Fruit fly (Drosophila melanogaster): Measurements from ENCODE around the gene xit.

Gene xit

dm6 chrX:6863289-6863938 is 42.6 kb downstream of the xit start, which contains the start of gene CG43736 (continued):
- TF ChIP-seq CG10321 (GFP tag; IDR thresholded peaks at IDR 0.05) (0 out of 2 replicates have a peak, but pooled peaks have one; percentile 46), E2f2 (GFP tag; IDR thresholded peaks at IDR 0.05) (peak; percentile 57; the same call in 1 of the 2 replicates), BtbVII (GFP tag; optimal IDR thresholded peaks at IDR 0.05) (peak; percentile 96), ham (GFP tag; IDR thresholded peaks at IDR 0.05) (peak; percentile 53; the same call in 1 of the 2 replicates)

- TF ChIP-seq CG12744 (GFP tag; optimal IDR thresholded peaks at IDR 0.05) (no peak), Hr78 (GFP tag; optimal IDR thresholded peaks at IDR 0.05) (peak in 1 of 2 experiments; percentile 66), D19A (tag; optimal IDR thresholded peaks at IDR 0.05) (peak; percentile 52), crol (GFP tag; IDR thresholded peaks at IDR 0.05) (peak; percentile 80), Ets65A (GFP tag) (peak; percentile 41), CG32772 (GFP tag; IDR thresholded peaks at IDR 0.05) (0 out of 2 replicates have a peak, but pooled peaks have one; percentile 9), sr (GFP tag; IDR thresholded peaks at IDR 0.05) (0 out of 3 replicates have a peak, but pooled peaks have one; percentile 44), CG17568 (GFP tag; optimal IDR thresholded peaks at IDR 0.05) (no peak), gcm (GFP tag; optimal IDR thresholded peaks at IDR 0.05) (peak; percentile 30), sens-2 (GFP tag; IDR thresholded peaks at IDR 0.05) (no peak)
Measured at dm6 chrX:6865039-6865438, 44.2 kb downstream of the xit start.

DNA sequence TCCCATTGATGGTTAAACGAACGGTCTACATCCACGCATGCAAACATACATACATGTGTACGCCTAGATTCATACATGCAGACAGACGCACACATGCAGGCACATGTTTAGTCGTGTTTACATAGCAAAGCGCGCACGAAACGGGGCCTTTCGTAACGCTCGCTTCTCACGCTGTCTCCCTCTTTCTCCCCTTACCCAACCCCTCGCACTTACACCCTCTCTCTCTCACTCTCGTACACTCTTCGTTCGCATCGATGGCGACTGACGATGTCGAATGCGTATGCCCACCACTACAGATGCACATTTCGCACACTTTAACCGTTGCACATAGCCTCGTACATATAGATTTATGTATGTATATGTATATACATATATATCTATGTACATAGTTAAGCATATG is 45.2 kb downstream of the xit start:
- no peak for TF ChIP-seq CG7786 (GFP tag; optimal IDR thresholded peaks at IDR 0.05)
- peak; percentile 10 for TF ChIP-seq CG1603 (tag; optimal IDR thresholded peaks at IDR 0.05)
- no peak for TF ChIP-seq cad (GFP tag; optimal IDR thresholded peaks at IDR 0.05)
- no peak for TF ChIP-seq CG10321 (GFP tag; IDR thresholded peaks at IDR 0.05)
- TF ChIP-seq CG18011 (GFP tag; optimal IDR thresholded peaks at IDR 0.05): no peak
- TF ChIP-seq mirr (GFP tag; optimal IDR thresholded peaks at IDR 0.05): peak; percentile 57
- peak; percentile 73 for TF ChIP-seq Adf1 (GFP tag; IDR thresholded peaks at IDR 0.05)
- TF ChIP-seq Camta (GFP tag; optimal IDR thresholded peaks at IDR 0.05): no peak
- no peak for TF ChIP-seq Abd-B (GFP tag; optimal IDR thresholded peaks at IDR 0.05)
- no peak for TF ChIP-seq CG2120 (GFP tag; optimal IDR thresholded peaks at IDR 0.05)
- TF ChIP-seq Lim3 (GFP tag; IDR thresholded peaks at IDR 0.05): no peak
- TF ChIP-seq Trl (optimal IDR thresholded peaks at IDR 0.05): peak; percentile 16 to 26
- TF ChIP-seq Trl (GFP tag; optimal IDR thresholded peaks at IDR 0.05): no peak
- no peak for TF ChIP-seq Ptx1 (GFP tag; IDR thresholded peaks at IDR 0.05)
- no peak for TF ChIP-seq stc (GFP tag; IDR thresholded peaks at IDR 0.05)
- no peak for TF ChIP-seq CG30403 (GFP tag; optimal IDR thresholded peaks at IDR 0.05)
- no peak for TF ChIP-seq CG7357 (GFP tag; IDR thresholded peaks at IDR 0.05)
- TF ChIP-seq maf-S (GFP tag; optimal IDR thresholded peaks at IDR 0.05): no peak
- no peak for TF ChIP-seq ro (GFP tag; IDR thresholded peaks at IDR 0.05)
- TF ChIP-seq CG10543 (GFP tag; optimal IDR thresholded peaks at IDR 0.05): peak; percentile 81
- peak; percentile 63 for TF ChIP-seq rib (GFP tag; IDR thresholded peaks at IDR 0.05)
- TF ChIP-seq CG34376 (GFP tag; optimal IDR thresholded peaks at IDR 0.05): peak; percentile 20
- TF ChIP-seq ERR (GFP tag; optimal IDR thresholded peaks at IDR 0.05): no peak
- 0 out of 3 replicates have a peak, but pooled peaks have one; percentile 61 for TF ChIP-seq CG2199 (GFP tag; IDR thresholded peaks at IDR 0.05)
- TF ChIP-seq Opbp (GFP tag; IDR thresholded peaks at IDR 0.05; ENCODE audit: partially characterized antibody): 0 out of 3 replicates have a peak, but pooled peaks have one; percentile 24
- TF ChIP-seq Nf-YC (tag; optimal IDR thresholded peaks at IDR 0.05): peak; percentile 44
- TF ChIP-seq D (optimal IDR thresholded peaks at IDR 0.05): peak; percentile 57
- no peak for TF ChIP-seq D (GFP tag; optimal IDR thresholded peaks at IDR 0.05)
- TF ChIP-seq B-H2 (GFP tag; optimal IDR thresholded peaks at IDR 0.05): peak; percentile 16
- peak; percentile 4 for TF ChIP-seq CG2678 (tag; optimal IDR thresholded peaks at IDR 0.05)
- no peak for TF ChIP-seq Myb (GFP tag; optimal IDR thresholded peaks at IDR 0.05)
- TF ChIP-seq Rfx (GFP tag; IDR thresholded peaks at IDR 0.05): no peak; the same call in 1 of the 2 replicates
- peak; percentile 7 for TF ChIP-seq caup (GFP tag; optimal IDR thresholded peaks at IDR 0.05; ENCODE audit: severe bottlenecking)
- no peak for TF ChIP-seq CG15514 (GFP tag; optimal IDR thresholded peaks at IDR 0.05)
- TF ChIP-seq btn (GFP tag; optimal IDR thresholded peaks at IDR 0.05): no peak
